Worm (Caenorhabditis elegans): ENCODE measurements around the gene srv-3.

srv-3 gene

DNA sequence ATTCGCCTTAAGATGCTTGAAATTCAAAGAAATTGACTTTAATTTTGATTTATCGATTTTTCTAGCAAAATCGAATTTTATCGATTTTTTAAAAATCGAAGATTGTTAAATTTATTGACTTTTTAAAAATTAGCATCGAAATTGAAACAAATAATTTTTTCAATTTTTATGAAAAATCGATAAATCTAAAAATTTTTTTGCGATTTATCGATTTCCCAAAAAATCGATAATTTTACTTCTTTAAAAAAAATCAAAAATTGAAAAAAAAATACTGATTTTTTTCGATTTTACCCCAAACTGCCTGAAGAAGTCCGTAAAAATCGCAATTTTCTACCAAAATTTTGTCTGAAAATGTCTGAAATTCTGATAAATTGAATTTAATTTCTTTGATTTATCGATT lies 16.8 kb downstream of the srv-3 start:
- no peak for TF ChIP-seq M03D4.4 (tag; optimal IDR thresholded peaks at IDR 0.05)
- no peak for TF ChIP-seq snpc-4 (tag; optimal IDR thresholded peaks at IDR 0.05)
- TF ChIP-seq elt-3 (tag; optimal IDR thresholded peaks at IDR 0.05) = no peak
- no peak for TF ChIP-seq sem-2 (GFP tag; optimal IDR thresholded peaks at IDR 0.05)
- no peak for TF ChIP-seq nhr-12 (tag; optimal IDR thresholded peaks at IDR 0.05)
- no peak for TF ChIP-seq unc-62 (GFP tag; optimal IDR thresholded peaks at IDR 0.05)
- no peak for TF ChIP-seq nhr-76 (tag; optimal IDR thresholded peaks at IDR 0.05)
- no peak for TF ChIP-seq blmp-1 (tag; optimal IDR thresholded peaks at IDR 0.05)
- no peak for TF ChIP-seq unc-39 (tag; optimal IDR thresholded peaks at IDR 0.05)
- no peak for TF ChIP-seq bed-3 (GFP tag; optimal IDR thresholded peaks at IDR 0.05)
- TF ChIP-seq flh-1 (GFP tag; optimal IDR thresholded peaks at IDR 0.05) = no peak
- no peak for TF ChIP-seq pha-4 (tag; optimal IDR thresholded peaks at IDR 0.05)
- TF ChIP-seq tbx-8 (GFP tag; optimal IDR thresholded peaks at IDR 0.05) = no peak
- no peak for TF ChIP-seq drap-1 (GFP tag; optimal IDR thresholded peaks at IDR 0.05)
- TF ChIP-seq lin-32 (GFP tag; optimal IDR thresholded peaks at IDR 0.05) = no peak
- no peak for TF ChIP-seq nhr-237 (tag; optimal IDR thresholded peaks at IDR 0.05)
- no peak for TF ChIP-seq mls-2 (tag; optimal IDR thresholded peaks at IDR 0.05)
- TF ChIP-seq nhr-2 (tag; optimal IDR thresholded peaks at IDR 0.05) = no peak

DNA sequence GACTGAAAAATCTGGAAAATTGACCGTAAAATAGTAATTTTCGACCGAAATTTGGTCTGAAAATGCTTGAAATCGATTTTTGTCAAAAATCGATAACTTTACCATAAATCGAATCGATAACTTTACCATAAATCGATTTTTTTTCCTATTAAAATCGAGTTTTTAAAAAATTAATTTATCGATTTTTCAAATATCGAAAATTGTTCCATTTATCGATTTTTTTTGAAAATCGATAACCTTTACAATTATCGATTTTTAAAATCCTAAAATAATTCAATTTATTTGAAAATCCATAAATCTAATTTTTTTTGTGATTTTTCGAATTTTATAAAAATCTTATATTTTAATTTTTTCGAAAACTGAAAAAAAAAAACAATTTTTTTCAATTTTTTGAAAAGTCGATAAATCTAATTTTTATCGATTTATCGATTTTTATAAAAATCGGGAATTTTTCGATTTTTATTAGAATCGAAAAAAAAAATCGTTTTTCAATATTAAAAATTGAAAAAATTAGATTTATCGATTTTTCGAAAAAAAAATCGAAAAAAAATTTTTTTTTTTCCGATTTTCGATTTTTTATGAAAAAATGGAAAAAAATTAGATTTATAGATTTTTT lies 17.4 kb downstream of the srv-3 start:
- TF ChIP-seq flh-1 (GFP tag; optimal IDR thresholded peaks at IDR 0.05) = no peak

DNA sequence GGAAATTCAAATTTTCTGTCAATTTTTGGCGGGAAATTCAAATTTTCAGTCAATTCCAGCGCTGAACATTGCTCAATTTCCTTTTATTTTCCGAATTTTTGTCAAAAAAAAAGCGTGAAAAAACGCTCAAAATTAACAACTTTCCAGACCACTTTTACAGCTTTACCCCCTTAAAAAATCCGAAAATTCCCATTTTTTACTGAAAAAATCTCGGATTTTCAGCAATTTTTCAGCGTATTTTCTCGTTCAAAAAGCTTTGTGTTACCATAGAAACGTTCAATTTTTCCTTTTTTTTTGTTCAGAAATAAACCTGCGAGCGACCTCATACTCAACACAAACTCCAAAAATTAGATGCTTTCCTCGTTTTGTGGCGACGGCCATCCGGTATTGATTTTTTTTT lies 34.2 kb downstream of the srv-3 start, which contains the start of gene mrp-7:
TSS of gene mrp-7 (plus strand) at position 301 of the 400 bp plus-strand sequence.
- no peak for TF ChIP-seq tbx-8 (GFP tag; optimal IDR thresholded peaks at IDR 0.05)
- no peak for TF ChIP-seq unc-62 (GFP tag; optimal IDR thresholded peaks at IDR 0.05)
- no peak for TF ChIP-seq elt-3 (tag; optimal IDR thresholded peaks at IDR 0.05)
- TF ChIP-seq elt-1 (tag; optimal IDR thresholded peaks at IDR 0.05; ENCODE audit: borderline replicate concordance, insufficient read depth) = no peak
- TF ChIP-seq nhr-237 (tag; optimal IDR thresholded peaks at IDR 0.05) = no peak

DNA sequence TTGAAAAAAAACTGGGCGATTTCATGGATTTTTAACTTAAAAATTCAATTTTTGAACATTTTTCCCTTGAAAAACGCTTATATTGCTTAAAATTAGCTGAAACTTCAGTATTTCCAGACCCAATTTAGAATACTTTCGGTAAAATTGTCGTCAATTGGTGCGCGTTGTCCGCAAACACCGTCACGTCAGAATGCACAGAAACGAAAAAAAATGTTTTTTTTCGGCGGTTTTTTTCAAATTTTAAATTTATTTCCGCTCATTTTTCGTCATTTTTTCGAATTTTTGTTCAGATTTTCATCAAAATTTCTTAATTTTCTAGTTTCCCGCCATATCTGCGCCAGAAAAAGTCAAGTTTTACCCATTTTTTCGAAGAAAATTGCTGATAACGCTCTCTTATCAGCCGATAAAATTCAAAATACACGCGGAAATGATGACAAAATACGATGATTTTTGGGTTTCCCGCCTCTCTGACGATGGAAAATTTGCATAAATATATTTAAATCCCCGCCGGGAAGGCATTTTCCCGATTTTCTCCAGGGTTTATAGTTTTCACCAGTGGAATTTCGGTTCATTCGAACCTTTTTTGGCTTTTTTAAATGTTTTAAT lies 35.3 kb downstream of the srv-3 start:
- TF ChIP-seq lin-13 (tag; optimal IDR thresholded peaks at IDR 0.05) = no peak
- no peak for TF ChIP-seq nhr-2 (tag; optimal IDR thresholded peaks at IDR 0.05)
- no peak for TF ChIP-seq unc-62 (GFP tag; optimal IDR thresholded peaks at IDR 0.05)
- TF ChIP-seq ceh-39 (tag; optimal IDR thresholded peaks at IDR 0.05) = no peak
- no peak for TF ChIP-seq lin-32 (GFP tag; optimal IDR thresholded peaks at IDR 0.05)
- TF ChIP-seq unc-120 (tag; optimal IDR thresholded peaks at IDR 0.05; ENCODE audit: poor library complexity, severe bottlenecking) = no peak
- TF ChIP-seq bed-3 (GFP tag; optimal IDR thresholded peaks at IDR 0.05) = no peak
- TF ChIP-seq M03D4.4 (tag; optimal IDR thresholded peaks at IDR 0.05) = no peak

DNA sequence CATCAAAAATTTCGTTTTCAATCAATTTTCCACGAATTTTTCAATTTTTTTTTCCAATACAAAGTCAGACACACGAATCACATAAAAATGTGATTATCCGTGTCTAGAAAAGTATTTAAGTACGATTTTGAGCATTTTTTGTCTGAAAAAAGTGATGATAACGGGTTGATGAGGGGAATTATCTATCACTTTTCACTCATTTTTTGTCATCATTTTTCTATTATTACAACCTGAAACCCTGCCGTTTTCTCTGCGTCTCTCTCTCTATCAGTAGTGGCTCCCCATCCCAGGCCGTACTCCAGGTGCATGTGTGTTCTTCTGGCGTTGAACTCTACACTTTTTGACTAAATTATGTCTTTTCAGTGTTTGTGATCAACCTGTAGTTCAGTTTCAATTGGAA lies 36.4 kb downstream of the srv-3 start:
- TF ChIP-seq ces-1 (GFP tag; optimal IDR thresholded peaks at IDR 0.05) = no peak
- TF ChIP-seq ztf-11 (tag; optimal IDR thresholded peaks at IDR 0.05) = no peak
- TF ChIP-seq mep-1 (tag; optimal IDR thresholded peaks at IDR 0.05) = no peak
- TF ChIP-seq zip-8 (tag; optimal IDR thresholded peaks at IDR 0.05) = no peak
- TF ChIP-seq ceh-39 (tag; optimal IDR thresholded peaks at IDR 0.05) = no peak
- no peak for TF ChIP-seq unc-120 (tag; optimal IDR thresholded peaks at IDR 0.05; ENCODE audit: poor library complexity, severe bottlenecking)
- no peak for TF ChIP-seq blmp-1 (tag; optimal IDR thresholded peaks at IDR 0.05)
- TF ChIP-seq nhr-237 (tag; optimal IDR thresholded peaks at IDR 0.05) = no peak
- TF ChIP-seq mls-2 (tag; optimal IDR thresholded peaks at IDR 0.05) = no peak
- no peak for TF ChIP-seq lin-32 (GFP tag; optimal IDR thresholded peaks at IDR 0.05)
- no peak for TF ChIP-seq nhr-76 (tag; optimal IDR thresholded peaks at IDR 0.05)
- no peak for TF ChIP-seq ceh-43 (GFP tag; optimal IDR thresholded peaks at IDR 0.05)
- TF ChIP-seq elt-1 (tag; optimal IDR thresholded peaks at IDR 0.05; ENCODE audit: borderline replicate concordance, insufficient read depth) = no peak
- no peak for TF ChIP-seq drap-1 (GFP tag; optimal IDR thresholded peaks at IDR 0.05)

DNA sequence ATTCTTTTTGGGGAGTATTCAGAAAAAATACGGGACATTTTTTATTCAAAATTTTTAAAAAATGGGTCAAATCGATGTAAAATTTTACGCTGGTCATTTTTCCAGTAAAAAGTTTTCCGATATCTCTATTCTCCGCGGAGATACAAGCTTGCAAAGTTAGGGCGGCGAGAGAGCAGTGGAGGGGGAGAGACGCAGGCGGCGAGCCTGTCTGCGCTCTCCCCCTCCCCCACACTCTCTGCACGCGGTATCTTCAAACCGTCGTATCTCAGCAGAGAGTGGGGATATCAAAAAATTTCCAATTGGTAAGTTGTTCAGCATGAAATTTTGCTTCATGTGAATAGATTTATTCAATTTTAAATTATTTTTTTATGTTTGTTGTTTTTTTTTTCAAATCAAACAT lies 36.9 kb downstream of the srv-3 start:
- no peak for TF ChIP-seq zip-8 (tag; optimal IDR thresholded peaks at IDR 0.05)
- no peak for TF ChIP-seq ztf-11 (tag; optimal IDR thresholded peaks at IDR 0.05)
- TF ChIP-seq unc-120 (tag; optimal IDR thresholded peaks at IDR 0.05; ENCODE audit: poor library complexity, severe bottlenecking) = no peak
- no peak for TF ChIP-seq pha-4 (tag; optimal IDR thresholded peaks at IDR 0.05)
- no peak for TF ChIP-seq drap-1 (GFP tag; optimal IDR thresholded peaks at IDR 0.05)
- no peak for TF ChIP-seq lin-13 (tag; optimal IDR thresholded peaks at IDR 0.05)
- TF ChIP-seq elt-3 (tag; optimal IDR thresholded peaks at IDR 0.05) = no peak
- no peak for TF ChIP-seq tbx-8 (GFP tag; optimal IDR thresholded peaks at IDR 0.05)
- no peak for TF ChIP-seq nhr-2 (tag; optimal IDR thresholded peaks at IDR 0.05)
- TF ChIP-seq nhr-237 (tag; optimal IDR thresholded peaks at IDR 0.05) = no peak
- TF ChIP-seq snpc-4 (tag; optimal IDR thresholded peaks at IDR 0.05) = no peak
- no peak for TF ChIP-seq lsy-2 (tag; optimal IDR thresholded peaks at IDR 0.05)
- no peak for TF ChIP-seq ceh-83 (GFP tag; optimal IDR thresholded peaks at IDR 0.05)
- TF ChIP-seq blmp-1 (tag; optimal IDR thresholded peaks at IDR 0.05) = no peak
- TF ChIP-seq lin-32 (GFP tag; optimal IDR thresholded peaks at IDR 0.05) = no peak
- no peak for TF ChIP-seq ces-1 (GFP tag; optimal IDR thresholded peaks at IDR 0.05)

Measured in whole organism, mixed stage, embryonic.